Worm (Caenorhabditis elegans) whole organism, L4 larva: ENCODE results near the gene sru-11.
"Not testable (repeated sequence)": the region's sequence is repeated elsewhere in the genome, so short reads cannot be mapped to it uniquely, and the experiment has no call there.

ENCODE experiments used
- F49E8.2 ChIP-seq: sonication (generic microtip); optimal IDR thresholded peaks from 2 replicates; lab custom pipeline; 2016; ENCODE audit warnings: missing compliant biosample characterization, mild to moderate bottlenecking, missing genetic modification characterization, borderline replicate concordance
- R02D3.7 ChIP-seq: fragments of 150-350 bp; sonication (generic microtip); optimal IDR thresholded peaks from 3 replicates; lab custom pipeline; 2014; ENCODE audit warnings: missing biosample characterization, missing genetic modification characterization
- Y48G9A.11 ChIP-seq: fragments of 200-800 bp; sonication (Bioruptor generic); IDR thresholded peaks from 2 replicates; pipeline ENCODE4 v1.3.6; 2022; ENCODE audit warnings: missing genetic modification reagents, missing genetic modification characterization, missing compliant biosample characterization
- Y75B8A.6 ChIP-seq: fragments of 200-800 bp; sonication (Bioruptor generic); IDR thresholded peaks from 2 replicates; pipeline ENCODE4 v1.3.6; 2022; ENCODE audit warnings: missing genetic modification reagents, missing genetic modification characterization, missing compliant biosample characterization
- ZK546.5 ChIP-seq, 2 experiments: sonication (generic microtip); optimal IDR thresholded peaks; 2 replicates each; lab custom pipeline; 2017; ENCODE audit warnings: missing biosample characterization in 2 of 2, missing genetic modification characterization in 2 of 2
- aha-1 ChIP-seq: fragments of 150-350 bp; peaks from one replicate; lab custom pipeline; 2014; ENCODE audit warnings: missing biosample characterization, missing genetic modification characterization
- attf-4 ChIP-seq: sonication (generic microtip); optimal IDR thresholded peaks from 3 replicates; lab custom pipeline; 2017; ENCODE audit warnings: missing biosample characterization, missing genetic modification characterization
- ceh-32 ChIP-seq: sonication (generic microtip); optimal IDR thresholded peaks from 2 replicates; lab custom pipeline; 2016; ENCODE audit warnings: mild to moderate bottlenecking, missing genetic modification characterization, missing compliant biosample characterization; ENCODE audit not compliant: poor library complexity
- ceh-82 ChIP-seq: sonication (generic microtip); optimal IDR thresholded peaks from 2 replicates; lab custom pipeline; 2017; ENCODE audit warnings: missing biosample characterization, missing genetic modification characterization
- cey-2 ChIP-seq: sonication (generic microtip); optimal IDR thresholded peaks from 3 replicates; lab custom pipeline; 2017; ENCODE audit warnings: missing genetic modification characterization, mild to moderate bottlenecking, missing compliant biosample characterization, antibody characterized with exemption, borderline replicate concordance; ENCODE audit not compliant: insufficient read depth
- dmd-9 ChIP-seq: fragments of 200-800 bp; sonication (Bioruptor generic); IDR thresholded peaks from 2 replicates; pipeline ENCODE4 v1.3.6; 2022; ENCODE audit warnings: missing genetic modification reagents, missing genetic modification characterization, missing compliant biosample characterization
- dpl-1 ChIP-seq: fragments of 150-350 bp; optimal IDR thresholded peaks from 2 replicates; lab custom pipeline; 2014; ENCODE audit warnings: missing biosample characterization, missing genetic modification reagents, missing genetic modification characterization
- egl-27 ChIP-seq: sonication (generic microtip); optimal IDR thresholded peaks from 3 replicates; lab custom pipeline; 2017; ENCODE audit warnings: missing biosample characterization, missing genetic modification reagents, missing genetic modification characterization
- egl-43 ChIP-seq: fragments of 200-800 bp; sonication (Bioruptor generic); IDR thresholded peaks from 2 replicates; pipeline ENCODE4 v1.3.6; 2022; ENCODE audit warnings: missing genetic modification reagents, missing genetic modification characterization, missing compliant biosample characterization
- gei-8 ChIP-seq: fragments of 200-800 bp; sonication (Bioruptor generic); optimal IDR thresholded peaks from 2 replicates; lab custom pipeline; 2018; ENCODE audit warnings: mild to moderate bottlenecking, missing genetic modification characterization, missing compliant biosample characterization
- hmg-1.1 ChIP-seq: fragments of 200-800 bp; sonication (Bioruptor generic); IDR thresholded peaks from 2 replicates; pipeline ENCODE4 v1.3.6; 2022; ENCODE audit warnings: missing genetic modification reagents, missing genetic modification characterization, missing compliant biosample characterization
- lsy-2 ChIP-seq, 2 experiments: fragments of 150-350 bp in 1 of 2; sonication (generic microtip) in 1 of 2; optimal IDR thresholded peaks; 2 replicates each; lab custom pipeline; 2014 to 2017; ENCODE audit warnings: missing biosample characterization in 2 of 2, missing genetic modification characterization in 2 of 2
- mdt-29 ChIP-seq: fragments of 200-800 bp; sonication (Bioruptor generic); IDR thresholded peaks from 2 replicates; pipeline ENCODE4 v1.3.6; 2022; ENCODE audit warnings: missing genetic modification reagents, missing genetic modification characterization, missing compliant biosample characterization
- nhr-102 ChIP-seq: sonication (generic microtip); optimal IDR thresholded peaks from 2 replicates; lab custom pipeline; 2016; ENCODE audit warnings: mild to moderate bottlenecking, missing genetic modification characterization, moderate library complexity, missing compliant biosample characterization
- nhr-76 ChIP-seq: fragments of 150-350 bp; optimal IDR thresholded peaks from 2 replicates; lab custom pipeline; 2014; ENCODE audit warnings: missing biosample characterization, missing genetic modification characterization
- saeg-2 ChIP-seq: fragments of 200-800 bp; sonication (Bioruptor generic); IDR thresholded peaks from 2 replicates; pipeline ENCODE4 v1.3.6; 2022; ENCODE audit warnings: missing genetic modification reagents, missing genetic modification characterization, missing compliant biosample characterization
- snpc-1.2 ChIP-seq: fragments of 200-800 bp; sonication (Bioruptor generic); IDR thresholded peaks from 2 replicates; pipeline ENCODE4 v1.3.6; 2022; ENCODE audit warnings: missing genetic modification reagents, missing genetic modification characterization, missing compliant biosample characterization
- snpc-4 ChIP-seq: fragments of 150-350 bp; optimal IDR thresholded peaks from 2 replicates; lab custom pipeline; 2014; ENCODE audit warnings: missing biosample characterization, missing genetic modification characterization
- spr-1 ChIP-seq: sonication (generic microtip); optimal IDR thresholded peaks from 2 replicates; lab custom pipeline; 2016; ENCODE audit warnings: mild to moderate bottlenecking, missing genetic modification characterization, missing compliant biosample characterization
- zfp-3 ChIP-seq: fragments of 200-800 bp; sonication (Bioruptor generic); conservative IDR thresholded peaks from 2 replicates; pipeline ENCODE4 v1.3.6; 2022; ENCODE audit warnings: missing genetic modification reagents, missing genetic modification characterization, missing compliant biosample characterization
- zip-2 ChIP-seq: fragments of 150-350 bp; optimal IDR thresholded peaks from 2 replicates; lab custom pipeline; 2014; ENCODE audit warnings: missing biosample characterization, missing genetic modification characterization
- ztf-11 ChIP-seq: fragments of 150-350 bp; optimal IDR thresholded peaks from 2 replicates; lab custom pipeline; 2014; ENCODE audit warnings: missing biosample characterization, missing genetic modification characterization

Gene sru-11

ce11 chrIV:13588544-13589043 lies 3.8 kb downstream of the sru-11 start, which contains the start of gene sru-9:
sru-9 (plus strand) TSS chrIV:13588993.
- peak; percentile 66 for TF ChIP-seq snpc-1.2 (GFP tag; lab: Robert Waterston, UW)

- TF ChIP-seq zfp-3 (GFP tag; lab: Robert Waterston, UW) (no peak), aha-1 (tag; lab: Kevin White, UChicago) (peak; percentile 33)
Observed at ce11 chrIV:13591645-13592044, 6.9 kb downstream of the sru-11 start, which contains the start of gene tsp-5. tsp-5 (minus strand) TSS chrIV:13591745.

- TF ChIP-seq Y75B8A.6 (GFP tag; lab: Robert Waterston, UW) (no peak), nhr-102 (no peak), lsy-2 (tag; optimal IDR thresholded peaks at IDR 0.05; lab: Kevin White, UChicago) (no peak), gei-8 (GFP tag; lab: Kevin White, UChicago) (no peak), ztf-11 (no peak), zip-2 (no peak), ceh-32 (no peak), spr-1 (tag; lab: Kevin White, UChicago) (no peak), dpl-1 (GFP tag; lab: Kevin White, UChicago) (no peak), R02D3.7 (tag; lab: Kevin White, UChicago) (no peak), nhr-76 (tag; lab: Kevin White, UChicago) (no peak), F49E8.2 (tag; lab: Kevin White, UChicago) (no peak), egl-27 (tag; lab: Kevin White, UChicago) (no peak)
Observed at ce11 chrIV:13593351-13593750, 8.6 kb downstream of the sru-11 start, which contains the start of gene Y45F10B.3. Y45F10B.3 (plus strand) TSS chrIV:13593651.

ce11 chrIV:13597813-13598212 lies 13.1 kb downstream of the sru-11 start, which contains the start of gene Y45F10B.9:
Y45F10B.9 (minus strand) TSS chrIV:13597913.
- TF ChIP-seq egl-43; cey-2 (tag; lab: Kevin White, UChicago); ZK546.5 (tag; optimal IDR thresholded peaks at IDR 0.05; lab: Kevin White, UChicago): not testable (repeated sequence)

ce11 chrIV:13600643-13601042 lies 15.9 kb downstream of the sru-11 start:
- TF ChIP-seq snpc-1.2 (GFP tag; lab: Robert Waterston, UW) (peak; percentile 98), lsy-2 (tag; optimal IDR thresholded peaks at IDR 0.05; lab: Kevin White, UChicago) (no peak), attf-4 (tag; lab: Kevin White, UChicago) (no peak), ceh-82 (tag; lab: Kevin White, UChicago) (no peak), snpc-4 (peak; percentile 50), mdt-29 (GFP tag; lab: Robert Waterston, UW) (0 out of 2 replicates have a peak, but pooled peaks have one; percentile 40), dmd-9 (no peak)

- TF ChIP-seq lsy-2 (tag; optimal IDR thresholded peaks at IDR 0.05; lab: Kevin White, UChicago) (no peak), Y48G9A.11 (GFP tag; lab: Robert Waterston, UW) (0 out of 2 replicates have a peak, but pooled peaks have one; percentile 15), mdt-29 (GFP tag; lab: Robert Waterston, UW) (peak; percentile 69; the same call in 1 of the 2 replicates), F49E8.2 (tag; lab: Kevin White, UChicago) (peak; percentile 53), snpc-1.2 (GFP tag; lab: Robert Waterston, UW) (peak; percentile 97)
Observed at ce11 chrIV:13601428-13601827, 16.7 kb downstream of the sru-11 start.

ce11 chrIV:13601973-13602669 lies 17.4 kb downstream of the sru-11 start, which contains the start of gene Y45F10B.59:
Y45F10B.59 (plus strand) TSS chrIV:13602619.
- peak; percentile 91 for TF ChIP-seq snpc-1.2 (GFP tag; lab: Robert Waterston, UW)
- TF ChIP-seq saeg-2 (GFP tag; lab: Robert Waterston, UW): no peak
- TF ChIP-seq hmg-1.1 (GFP tag; lab: Robert Waterston, UW): no peak
